Worm (Caenorhabditis elegans) whole organism, young adult: ENCODE data around the gene srw-24.

ENCODE experiments used
- D2030.7 ChIP-seq: fragments of 200-800 bp; sonication (Bioruptor generic); IDR thresholded peaks from 2 replicates; pipeline ENCODE4 v1.3.6; 2022; ENCODE audit warnings: missing genetic modification reagents, missing genetic modification characterization, missing compliant biosample characterization
- F33H1.4 ChIP-seq: fragments of 200-800 bp; sonication (Bioruptor generic); IDR thresholded peaks from 2 replicates; pipeline ENCODE4 v1.3.6; 2022; ENCODE audit warnings: missing genetic modification reagents, missing genetic modification characterization, missing compliant biosample characterization
- F37B4.10 ChIP-seq: fragments of 200-800 bp; sonication (Bioruptor generic); IDR thresholded peaks from 2 replicates; pipeline ENCODE4 v1.3.6; 2022; ENCODE audit warnings: missing genetic modification characterization, missing compliant biosample characterization
- F49E8.2 ChIP-seq: sonication (generic microtip); optimal IDR thresholded peaks from 3 replicates; lab custom pipeline; 2017; ENCODE audit warnings: missing genetic modification characterization, mild to moderate bottlenecking, missing compliant biosample characterization, antibody characterized with exemption, moderate library complexity; ENCODE audit not compliant: insufficient read depth
- F55B11.4 ChIP-seq: sonication (generic microtip); optimal IDR thresholded peaks from 2 replicates; lab custom pipeline; 2016; ENCODE audit warnings: missing compliant biosample characterization, missing genetic modification characterization, borderline replicate concordance; ENCODE audit not compliant: insufficient read depth
- K12H6.12 ChIP-seq: fragments of 200-800 bp; sonication (Bioruptor generic); optimal IDR thresholded peaks from 2 replicates; lab custom pipeline; 2018; ENCODE audit warnings: mild to moderate bottlenecking, missing genetic modification characterization, missing compliant biosample characterization
- Y56A3A.18 ChIP-seq: fragments of 200-800 bp; sonication (Bioruptor generic); IDR thresholded peaks from 2 replicates; pipeline ENCODE4 v1.3.6; 2022; ENCODE audit warnings: missing genetic modification reagents, missing genetic modification characterization, missing compliant biosample characterization
- Y67H2A.10 ChIP-seq: fragments of 200-800 bp; sonication (Bioruptor generic); conservative IDR thresholded peaks from 2 replicates; pipeline ENCODE4 v1.3.6; 2022; ENCODE audit warnings: missing genetic modification reagents, missing genetic modification characterization, missing compliant biosample characterization
- Y79H2A.3 ChIP-seq: fragments of 200-800 bp; sonication (Bioruptor generic); conservative IDR thresholded peaks from 2 replicates; pipeline ENCODE4 v1.3.6; 2022; ENCODE audit warnings: missing genetic modification reagents, missing genetic modification characterization, missing compliant biosample characterization
- aptf-3 ChIP-seq: fragments of 200-800 bp; sonication (Bioruptor generic); IDR thresholded peaks from 2 replicates; pipeline ENCODE4 v1.3.6; 2022; ENCODE audit warnings: missing genetic modification characterization, missing compliant biosample characterization
- athp-1 ChIP-seq: sonication (generic microtip); optimal IDR thresholded peaks from 2 replicates; lab custom pipeline; 2017; ENCODE audit warnings: mild to moderate bottlenecking, missing genetic modification characterization, missing compliant biosample characterization
- attf-3 ChIP-seq: fragments of 200-800 bp; sonication (Bioruptor generic); conservative IDR thresholded peaks from 2 replicates; pipeline ENCODE4 v1.3.6; 2022; ENCODE audit warnings: missing genetic modification reagents, missing genetic modification characterization, missing compliant biosample characterization
- attf-5 ChIP-seq: fragments of 200-800 bp; sonication (Bioruptor generic); optimal IDR thresholded peaks from 2 replicates; lab custom pipeline; 2018; ENCODE audit warnings: mild to moderate bottlenecking, missing genetic modification characterization, missing compliant biosample characterization
- cebp-1 ChIP-seq, 2 experiments: fragments of 200-800 bp in 1 of 2; sonication (Bioruptor generic) in 1 of 2; sonication (generic microtip) in 1 of 2; IDR thresholded peaks in 1 of 2; optimal IDR thresholded peaks in 1 of 2; 2 replicates each; pipeline versions ENCODE4 v1.3.6 to Lab custom; 2017 to 2022; ENCODE audit warnings: missing compliant biosample characterization in 2 of 2, missing genetic modification characterization in 2 of 2, mild to moderate bottlenecking in 1 of 2, missing genetic modification reagents in 1 of 2, moderate library complexity in 1 of 2
- cebp-2 ChIP-seq: fragments of 200-800 bp; sonication (Bioruptor generic); IDR thresholded peaks from 2 replicates; pipeline ENCODE4 v1.3.6; 2022; ENCODE audit warnings: missing genetic modification characterization, missing compliant biosample characterization
- ceh-100 ChIP-seq: fragments of 200-800 bp; sonication (Bioruptor generic); IDR thresholded peaks from 2 replicates; pipeline ENCODE4 v1.3.6; 2022; ENCODE audit warnings: missing genetic modification reagents, missing genetic modification characterization, missing compliant biosample characterization
- ceh-27 ChIP-seq: fragments of 200-800 bp; sonication (Bioruptor generic); optimal IDR thresholded peaks from 2 replicates; lab custom pipeline; 2018; ENCODE audit warnings: mild to moderate bottlenecking, missing genetic modification characterization, moderate library complexity, missing compliant biosample characterization
- ceh-58 ChIP-seq: fragments of 200-800 bp; sonication (Bioruptor generic); IDR thresholded peaks from 2 replicates; pipeline ENCODE4 v1.3.6; 2022; ENCODE audit warnings: missing genetic modification characterization, missing compliant biosample characterization
- ceh-79 ChIP-seq: sonication (generic microtip); optimal IDR thresholded peaks from 2 replicates; lab custom pipeline; 2017; ENCODE audit warnings: mild to moderate bottlenecking, missing genetic modification characterization, missing compliant biosample characterization
- egl-18 ChIP-seq: fragments of 200-800 bp; sonication (Bioruptor generic); IDR thresholded peaks from 2 replicates; pipeline ENCODE4 v1.3.6; 2022; ENCODE audit warnings: missing genetic modification reagents, missing genetic modification characterization, missing compliant biosample characterization
- egl-44 ChIP-seq: fragments of 200-800 bp; sonication (Bioruptor generic); IDR thresholded peaks from 2 replicates; pipeline ENCODE4 v1.3.6; 2022; ENCODE audit warnings: missing genetic modification reagents, missing genetic modification characterization, missing compliant biosample characterization
- egrh-3 ChIP-seq: fragments of 200-800 bp; sonication (Bioruptor generic); IDR thresholded peaks from 2 replicates; pipeline ENCODE4 v1.3.6; 2022; ENCODE audit warnings: missing genetic modification reagents, missing genetic modification characterization, missing compliant biosample characterization
- gei-17 ChIP-seq: fragments of 200-800 bp; sonication (Bioruptor generic); optimal IDR thresholded peaks from 2 replicates; lab custom pipeline; 2018; ENCODE audit warnings: mild to moderate bottlenecking, missing genetic modification characterization, missing compliant biosample characterization
- hlh-26 ChIP-seq: fragments of 200-800 bp; sonication (Bioruptor generic); conservative IDR thresholded peaks from 2 replicates; pipeline ENCODE4 v1.3.6; 2022; ENCODE audit warnings: missing genetic modification reagents, missing genetic modification characterization, missing compliant biosample characterization
- hmg-20 ChIP-seq: fragments of 200-800 bp; sonication (Bioruptor generic); IDR thresholded peaks from 2 replicates; pipeline ENCODE4 v1.3.6; 2022; ENCODE audit warnings: missing genetic modification reagents, missing genetic modification characterization, missing compliant biosample characterization
- let-607 ChIP-seq, 2 experiments: fragments of 200-800 bp in 1 of 2; sonication (Bioruptor generic) in 1 of 2; sonication (generic microtip) in 1 of 2; optimal IDR thresholded peaks; 2 replicates each; lab custom pipeline; 2016 to 2018; ENCODE audit warnings: mild to moderate bottlenecking in 2 of 2, missing compliant biosample characterization in 2 of 2, missing genetic modification characterization in 2 of 2, moderate library complexity in 2 of 2, missing genotype in 1 of 2
- lin-26 ChIP-seq: fragments of 200-800 bp; sonication (Bioruptor generic); IDR thresholded peaks from 2 replicates; pipeline ENCODE4 v1.3.6; 2022; ENCODE audit warnings: missing genetic modification reagents, missing genetic modification characterization, missing compliant biosample characterization
- lin-35 ChIP-seq, 3 experiments: fragments of 150-350 bp in 2 of 3; sonication (generic microtip) in 1 of 3; optimal IDR thresholded peaks; 2 replicates each; lab custom pipeline; 2014 to 2018; ENCODE audit warnings: missing biosample characterization in 3 of 3, missing genetic modification characterization in 3 of 3, missing genetic modification reagents in 3 of 3
- lin-54 ChIP-seq: fragments of 200-800 bp; sonication (Bioruptor generic); optimal IDR thresholded peaks from 2 replicates; lab custom pipeline; 2018; ENCODE audit warnings: mild to moderate bottlenecking, missing genetic modification characterization, missing compliant biosample characterization
- lsl-1 ChIP-seq: fragments of 200-800 bp; sonication (Bioruptor generic); optimal IDR thresholded peaks from 2 replicates; lab custom pipeline; 2018; ENCODE audit warnings: mild to moderate bottlenecking, missing genetic modification characterization, moderate library complexity, missing compliant biosample characterization
- madf-3 ChIP-seq: fragments of 200-800 bp; sonication (Bioruptor generic); IDR thresholded peaks from 2 replicates; pipeline ENCODE4 v1.3.6; 2022; ENCODE audit warnings: missing genetic modification reagents, missing genetic modification characterization, missing compliant biosample characterization
- madf-6 ChIP-seq: fragments of 200-800 bp; sonication (Bioruptor generic); IDR thresholded peaks from 2 replicates; pipeline ENCODE4 v1.3.6; 2022; ENCODE audit warnings: missing genetic modification reagents, missing genetic modification characterization, missing compliant biosample characterization
- nhr-179 ChIP-seq: sonication (generic microtip); optimal IDR thresholded peaks from 2 replicates; lab custom pipeline; 2016; ENCODE audit warnings: mild to moderate bottlenecking, missing genetic modification characterization, missing compliant biosample characterization
- nhr-27 ChIP-seq: fragments of 200-800 bp; sonication (Bioruptor generic); optimal IDR thresholded peaks from 2 replicates; lab custom pipeline; 2018; ENCODE audit warnings: mild to moderate bottlenecking, missing genetic modification characterization, moderate library complexity, missing compliant biosample characterization
- nhr-90 ChIP-seq: sonication (generic microtip); optimal IDR thresholded peaks from 2 replicates; lab custom pipeline; 2016; ENCODE audit warnings: missing genotype, mild to moderate bottlenecking, missing genetic modification characterization, missing compliant biosample characterization
- pbrm-1 ChIP-seq: fragments of 200-800 bp; sonication (Bioruptor generic); IDR thresholded peaks from 2 replicates; pipeline ENCODE4 v1.3.6; 2022; ENCODE audit warnings: missing genetic modification reagents, missing genetic modification characterization, missing compliant biosample characterization
- pha-4 ChIP-seq: fragments of 150-350 bp; sonication (generic microtip); optimal IDR thresholded peaks from 2 replicates; lab custom pipeline; 2014; ENCODE audit warnings: missing biosample characterization, missing genetic modification reagents, missing genetic modification characterization
- sdz-38 ChIP-seq: sonication (generic microtip); optimal IDR thresholded peaks from 2 replicates; lab custom pipeline; 2016; ENCODE audit warnings: missing genotype, missing genetic modification characterization, missing compliant biosample characterization
- snpc-3.4 ChIP-seq: sonication (generic microtip); optimal IDR thresholded peaks from 2 replicates; lab custom pipeline; 2017; ENCODE audit warnings: missing genetic modification characterization, mild to moderate bottlenecking, missing compliant biosample characterization, antibody characterized with exemption, moderate library complexity, missing genotype, missing genetic modification reagents
- tbx-9 ChIP-seq: sonication (generic microtip); optimal IDR thresholded peaks from 2 replicates; lab custom pipeline; 2016; ENCODE audit warnings: borderline replicate concordance, missing genetic modification characterization, inconsistent platforms, missing compliant biosample characterization
- tlf-1 ChIP-seq: fragments of 200-800 bp; sonication (Bioruptor generic); optimal IDR thresholded peaks from 2 replicates; lab custom pipeline; 2018; ENCODE audit warnings: mild to moderate bottlenecking, missing genetic modification characterization, missing compliant biosample characterization
- unc-62 ChIP-seq: fragments of 150-350 bp; optimal IDR thresholded peaks from 2 replicates; lab custom pipeline; 2014; ENCODE audit warnings: missing biosample characterization, missing genetic modification reagents, missing genetic modification characterization
- zfh-2 ChIP-seq: fragments of 200-800 bp; sonication (Bioruptor generic); conservative IDR thresholded peaks from 2 replicates; pipeline ENCODE4 v1.3.6; 2022; ENCODE audit warnings: missing genetic modification reagents, missing genetic modification characterization, missing compliant biosample characterization
- zim-3 ChIP-seq: sonication (generic microtip); optimal IDR thresholded peaks from 2 replicates; lab custom pipeline; 2017; ENCODE audit warnings: mild to moderate bottlenecking, missing genetic modification characterization, moderate library complexity, missing compliant biosample characterization
- ztf-22 ChIP-seq: fragments of 200-800 bp; sonication (Bioruptor generic); optimal IDR thresholded peaks from 2 replicates; lab custom pipeline; 2018; ENCODE audit warnings: mild to moderate bottlenecking, missing genetic modification characterization, moderate library complexity, missing compliant biosample characterization
- ztf-28 ChIP-seq: fragments of 200-800 bp; sonication (Bioruptor generic); IDR thresholded peaks from 2 replicates; pipeline ENCODE4 v1.3.6; 2022; ENCODE audit warnings: missing genetic modification reagents, missing genetic modification characterization, missing compliant biosample characterization

The srw-24 gene

DNA sequence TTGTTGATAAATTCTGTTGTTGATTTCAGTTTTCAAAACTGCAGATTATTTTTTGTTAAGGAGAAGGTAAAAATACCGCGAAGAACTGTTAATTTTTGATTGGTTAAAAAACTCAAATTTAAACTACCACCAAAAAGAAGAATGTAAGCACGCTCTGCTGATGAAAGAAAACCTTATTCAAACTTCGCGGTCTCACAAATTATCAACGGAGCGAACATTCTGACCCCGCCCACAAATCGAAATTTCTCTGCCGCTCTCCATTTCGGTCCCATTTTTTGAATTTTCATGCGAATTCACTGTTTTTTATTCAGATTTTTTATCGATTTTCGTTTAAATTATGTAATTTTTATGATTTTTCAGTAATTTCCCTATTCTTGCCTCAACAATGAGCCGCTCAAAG is 34.2 kb upstream of the srw-24 start, which contains the start of gene cyn-3 (continued):
- TF ChIP-seq gei-17 (GFP tag; lab: Kevin White, UChicago), result no peak
- TF ChIP-seq Y79H2A.3, result no peak
- TF ChIP-seq egl-18 (GFP tag; lab: Robert Waterston, UW), result no peak
- peak; percentile 71 for TF ChIP-seq ceh-100 (GFP tag; lab: Robert Waterston, UW)
- no peak for TF ChIP-seq nhr-179 (tag; lab: Kevin White, UChicago)
- 0 out of 2 replicates have a peak, but pooled peaks have one; percentile 39 for TF ChIP-seq attf-3 (GFP tag; lab: Robert Waterston, UW)
- no peak for TF ChIP-seq let-607 (tag; optimal IDR thresholded peaks at IDR 0.05; lab: Kevin White, UChicago)
- peak; percentile 47 for TF ChIP-seq F33H1.4 (GFP tag; lab: Robert Waterston, UW)
- no peak for TF ChIP-seq nhr-90 (tag; lab: Kevin White, UChicago)
- TF ChIP-seq zfh-2 (GFP tag; lab: Robert Waterston, UW), result no peak
- peak; percentile 44 for TF ChIP-seq lsl-1 (GFP tag; lab: Kevin White, UChicago)
- TF ChIP-seq egl-44, result no peak
- TF ChIP-seq tbx-9 (tag; lab: Kevin White, UChicago), result no peak
- TF ChIP-seq nhr-27 (tag; lab: Kevin White, UChicago), result no peak
- no peak for TF ChIP-seq F55B11.4
- TF ChIP-seq Y56A3A.18 (GFP tag; lab: Robert Waterston, UW), result no peak
- TF ChIP-seq F37B4.10, result no peak
- TF ChIP-seq madf-3 (GFP tag; lab: Robert Waterston, UW), result no peak
- peak; percentile 46 for TF ChIP-seq tlf-1 (GFP tag; lab: Kevin White, UChicago)
- no peak for TF ChIP-seq sdz-38 (tag; lab: Kevin White, UChicago)
- TF ChIP-seq K12H6.12, result peak; percentile 45
- peak; percentile 69 for TF ChIP-seq snpc-3.4 (tag; lab: Kevin White, UChicago)
- TF ChIP-seq zim-3 (tag; lab: Kevin White, UChicago), result no peak
- no peak for TF ChIP-seq unc-62
- no peak for TF ChIP-seq hlh-26 (GFP tag; lab: Robert Waterston, UW)
- TF ChIP-seq cebp-1 (GFP tag; IDR thresholded peaks at IDR 0.05; lab: Robert Waterston, UW), result no peak
- peak; percentile 67 for TF ChIP-seq cebp-1 (tag; optimal IDR thresholded peaks at IDR 0.05; lab: Kevin White, UChicago)
- TF ChIP-seq madf-6 (GFP tag; lab: Robert Waterston, UW), result peak; percentile 85

- TF ChIP-seq ceh-79 (tag; lab: Kevin White, UChicago), result peak; percentile 97
- peak; percentile 66 to 83 for TF ChIP-seq let-607 (tag; optimal IDR thresholded peaks at IDR 0.05; lab: Kevin White, UChicago)
- TF ChIP-seq cebp-2 (GFP tag; lab: Robert Waterston, UW), result peak; percentile 97
- TF ChIP-seq nhr-27 (tag; lab: Kevin White, UChicago), result peak; percentile 97
- TF ChIP-seq pha-4 (tag; lab: Kevin White, UChicago), result no peak
- TF ChIP-seq attf-5, result peak; percentile 89
- TF ChIP-seq ceh-58 (GFP tag; lab: Robert Waterston, UW), result peak; percentile 96
- TF ChIP-seq aptf-3 (GFP tag; lab: Robert Waterston, UW), result peak; percentile 96
- peak; percentile 62 for TF ChIP-seq F33H1.4 (GFP tag; lab: Robert Waterston, UW)
- TF ChIP-seq F37B4.10, result peak; percentile 96
- peak; percentile 31 for TF ChIP-seq ztf-22 (GFP tag; lab: Kevin White, UChicago)
- peak; percentile 93 for TF ChIP-seq hmg-20
- peak; percentile 85 for TF ChIP-seq ceh-27 (GFP tag; lab: Kevin White, UChicago)
- TF ChIP-seq lin-26, result peak; percentile 99
- peak; percentile 96 for TF ChIP-seq F49E8.2
- TF ChIP-seq D2030.7, result peak; percentile 96
- peak; percentile 94 for TF ChIP-seq ztf-28 (GFP tag; lab: Robert Waterston, UW)
- peak; percentile 93 for TF ChIP-seq pbrm-1 (GFP tag; lab: Robert Waterston, UW)
- peak; percentile 78 for TF ChIP-seq egrh-3
- TF ChIP-seq cebp-1 (GFP tag; IDR thresholded peaks at IDR 0.05; lab: Robert Waterston, UW), result peak; percentile 67; the same call in 1 of the 2 replicates
- TF ChIP-seq cebp-1 (tag; optimal IDR thresholded peaks at IDR 0.05; lab: Kevin White, UChicago), result peak; percentile 88
- TF ChIP-seq athp-1 (tag; lab: Kevin White, UChicago), result peak; percentile 98
- peak; percentile 93 for TF ChIP-seq lin-54 (GFP tag; lab: Kevin White, UChicago)
- TF ChIP-seq Y67H2A.10 (GFP tag; lab: Robert Waterston, UW), result no peak
- TF ChIP-seq lin-35 (GFP tag; optimal IDR thresholded peaks at IDR 0.05; lab: Kevin White, UChicago), result peak in 2 of 3 experiments; percentile 72 to 87
Observed at ce11 chrV:15190903-15191302, 32.9 kb upstream of the srw-24 start, which contains the start of gene Y75B12B.11. Y75B12B.11 (plus strand) TSS chrV:15191296.
